Worm (Caenorhabditis elegans) whole organism, young adult: Measurements from ENCODE around the gene nape-2.

Source experiments
- B0261.1 ChIP-seq: sonication (generic microtip); optimal IDR thresholded peaks from 2 replicates; lab custom pipeline; 2016; ENCODE audit warnings: mild to moderate bottlenecking, missing genetic modification characterization, moderate library complexity, missing compliant biosample characterization
- C06A6.2 ChIP-seq: fragments of 200-800 bp; sonication (Bioruptor generic); conservative IDR thresholded peaks from 2 replicates; pipeline ENCODE4 v1.3.6; 2022; ENCODE audit warnings: missing genetic modification characterization, missing compliant biosample characterization
- F37B4.10 ChIP-seq: fragments of 200-800 bp; sonication (Bioruptor generic); IDR thresholded peaks from 2 replicates; pipeline ENCODE4 v1.3.6; 2022; ENCODE audit warnings: missing genetic modification characterization, missing compliant biosample characterization
- F49E8.2 ChIP-seq: sonication (generic microtip); optimal IDR thresholded peaks from 3 replicates; lab custom pipeline; 2017; ENCODE audit warnings: missing genetic modification characterization, mild to moderate bottlenecking, missing compliant biosample characterization, antibody characterized with exemption, moderate library complexity; ENCODE audit not compliant: insufficient read depth
- K11D2.4 ChIP-seq: fragments of 200-800 bp; sonication (Bioruptor generic); IDR thresholded peaks from 2 replicates; pipeline ENCODE4 v1.3.6; 2022; ENCODE audit warnings: missing genetic modification reagents, missing genetic modification characterization, missing compliant biosample characterization
- T07F8.4 ChIP-seq: sonication (generic microtip); optimal IDR thresholded peaks from 2 replicates; lab custom pipeline; 2016; ENCODE audit warnings: mild to moderate bottlenecking, missing genetic modification characterization, moderate library complexity, missing compliant biosample characterization
- Y95B8A.8 ChIP-seq: fragments of 200-800 bp; sonication (Bioruptor generic); IDR thresholded peaks from 2 replicates; pipeline ENCODE4 v1.3.6; 2022; ENCODE audit warnings: missing genetic modification reagents, missing genetic modification characterization, missing compliant biosample characterization
- ZK185.1 ChIP-seq: sonication (generic microtip); optimal IDR thresholded peaks from 2 replicates; lab custom pipeline; 2016; ENCODE audit warnings: mild to moderate bottlenecking, missing genetic modification characterization, missing compliant biosample characterization; ENCODE audit not compliant: poor library complexity, severe bottlenecking
- aptf-2 ChIP-seq: fragments of 200-800 bp; sonication (Bioruptor generic); conservative IDR thresholded peaks from 2 replicates; pipeline ENCODE4 v1.3.6; 2022; ENCODE audit warnings: missing genetic modification reagents, missing genetic modification characterization, missing compliant biosample characterization
- aptf-3 ChIP-seq: fragments of 200-800 bp; sonication (Bioruptor generic); IDR thresholded peaks from 2 replicates; pipeline ENCODE4 v1.3.6; 2022; ENCODE audit warnings: missing genetic modification characterization, missing compliant biosample characterization
- cebp-1 ChIP-seq, 2 experiments: fragments of 200-800 bp in 1 of 2; sonication (Bioruptor generic) in 1 of 2; sonication (generic microtip) in 1 of 2; IDR thresholded peaks in 1 of 2; optimal IDR thresholded peaks in 1 of 2; 2 replicates each; pipeline versions ENCODE4 v1.3.6 to Lab custom; 2017 to 2022; ENCODE audit warnings: missing compliant biosample characterization in 2 of 2, missing genetic modification characterization in 2 of 2, mild to moderate bottlenecking in 1 of 2, missing genetic modification reagents in 1 of 2, moderate library complexity in 1 of 2
- ceh-91 ChIP-seq: fragments of 200-800 bp; sonication (Bioruptor generic); IDR thresholded peaks from 2 replicates; pipeline ENCODE4 v1.3.6; 2022; ENCODE audit warnings: missing genetic modification reagents, missing genetic modification characterization, missing compliant biosample characterization
- dpl-1 ChIP-seq: fragments of 150-350 bp; optimal IDR thresholded peaks from 2 replicates; lab custom pipeline; 2014; ENCODE audit warnings: missing biosample characterization, missing genetic modification reagents, missing genetic modification characterization
- egrh-3 ChIP-seq: fragments of 200-800 bp; sonication (Bioruptor generic); IDR thresholded peaks from 2 replicates; pipeline ENCODE4 v1.3.6; 2022; ENCODE audit warnings: missing genetic modification reagents, missing genetic modification characterization, missing compliant biosample characterization
- hmg-1.2 ChIP-seq: fragments of 200-800 bp; sonication (Bioruptor generic); IDR thresholded peaks from 2 replicates; pipeline ENCODE4 v1.3.6; 2022; ENCODE audit warnings: missing genetic modification reagents, missing genetic modification characterization, missing compliant biosample characterization
- hmg-20 ChIP-seq: fragments of 200-800 bp; sonication (Bioruptor generic); IDR thresholded peaks from 2 replicates; pipeline ENCODE4 v1.3.6; 2022; ENCODE audit warnings: missing genetic modification reagents, missing genetic modification characterization, missing compliant biosample characterization
- let-526 ChIP-seq: fragments of 200-800 bp; sonication (Bioruptor generic); IDR thresholded peaks from 2 replicates; pipeline ENCODE4 v1.3.6; 2022; ENCODE audit warnings: missing genetic modification reagents, missing genetic modification characterization, missing compliant biosample characterization
- let-607 ChIP-seq, 2 experiments: fragments of 200-800 bp in 1 of 2; sonication (Bioruptor generic) in 1 of 2; sonication (generic microtip) in 1 of 2; optimal IDR thresholded peaks; 2 replicates each; lab custom pipeline; 2016 to 2018; ENCODE audit warnings: mild to moderate bottlenecking in 2 of 2, missing compliant biosample characterization in 2 of 2, missing genetic modification characterization in 2 of 2, moderate library complexity in 2 of 2, missing genotype in 1 of 2
- lin-35 ChIP-seq, 3 experiments: fragments of 150-350 bp in 2 of 3; sonication (generic microtip) in 1 of 3; optimal IDR thresholded peaks; 2 replicates each; lab custom pipeline; 2014 to 2018; ENCODE audit warnings: missing biosample characterization in 3 of 3, missing genetic modification characterization in 3 of 3, missing genetic modification reagents in 3 of 3
- lin-54 ChIP-seq: fragments of 200-800 bp; sonication (Bioruptor generic); optimal IDR thresholded peaks from 2 replicates; lab custom pipeline; 2018; ENCODE audit warnings: mild to moderate bottlenecking, missing genetic modification characterization, missing compliant biosample characterization
- madf-6 ChIP-seq: fragments of 200-800 bp; sonication (Bioruptor generic); IDR thresholded peaks from 2 replicates; pipeline ENCODE4 v1.3.6; 2022; ENCODE audit warnings: missing genetic modification reagents, missing genetic modification characterization, missing compliant biosample characterization
- mes-4 ChIP-seq: sonication (generic microtip); optimal IDR thresholded peaks from 2 replicates; lab custom pipeline; 2016; ENCODE audit warnings: missing genotype, missing genetic modification characterization, missing compliant biosample characterization
- mxl-1 ChIP-seq: sonication (generic microtip); optimal IDR thresholded peaks from 2 replicates; lab custom pipeline; 2016; ENCODE audit warnings: missing genetic modification characterization, missing compliant biosample characterization
- nhr-120 ChIP-seq: fragments of 200-800 bp; sonication (Bioruptor generic); IDR thresholded peaks from 2 replicates; pipeline ENCODE4 v1.3.6; 2022; ENCODE audit warnings: missing genetic modification characterization, missing compliant biosample characterization
- nhr-90 ChIP-seq: sonication (generic microtip); optimal IDR thresholded peaks from 2 replicates; lab custom pipeline; 2016; ENCODE audit warnings: missing genotype, mild to moderate bottlenecking, missing genetic modification characterization, missing compliant biosample characterization
- pbrm-1 ChIP-seq: fragments of 200-800 bp; sonication (Bioruptor generic); IDR thresholded peaks from 2 replicates; pipeline ENCODE4 v1.3.6; 2022; ENCODE audit warnings: missing genetic modification reagents, missing genetic modification characterization, missing compliant biosample characterization
- pha-4 ChIP-seq: fragments of 150-350 bp; sonication (generic microtip); optimal IDR thresholded peaks from 2 replicates; lab custom pipeline; 2014; ENCODE audit warnings: missing biosample characterization, missing genetic modification reagents, missing genetic modification characterization
- rec-8 ChIP-seq, 2 experiments: sonication (generic microtip); optimal IDR thresholded peaks; 2 replicates each; lab custom pipeline; 2016; ENCODE audit warnings: mild to moderate bottlenecking in 2 of 2, missing genetic modification characterization in 2 of 2, missing genetic modification reagents in 2 of 2, missing genotype in 2 of 2, missing biosample characterization in 1 of 2, missing compliant biosample characterization in 1 of 2, moderate library complexity in 1 of 2
- tbp1 ChIP-seq: fragments of 200-800 bp; sonication (Bioruptor generic); optimal IDR thresholded peaks from 2 replicates; lab custom pipeline; 2018; ENCODE audit warnings: mild to moderate bottlenecking, missing genetic modification characterization, missing compliant biosample characterization
- tbx-9 ChIP-seq: sonication (generic microtip); optimal IDR thresholded peaks from 2 replicates; lab custom pipeline; 2016; ENCODE audit warnings: borderline replicate concordance, missing genetic modification characterization, inconsistent platforms, missing compliant biosample characterization
- unc-130 ChIP-seq: sonication (generic microtip); optimal IDR thresholded peaks from 2 replicates; lab custom pipeline; 2016; ENCODE audit warnings: missing genetic modification reagents, missing genetic modification characterization, missing compliant biosample characterization
- unc-62 ChIP-seq: fragments of 150-350 bp; optimal IDR thresholded peaks from 2 replicates; lab custom pipeline; 2014; ENCODE audit warnings: missing biosample characterization, missing genetic modification reagents, missing genetic modification characterization
- zfh-2 ChIP-seq: fragments of 200-800 bp; sonication (Bioruptor generic); conservative IDR thresholded peaks from 2 replicates; pipeline ENCODE4 v1.3.6; 2022; ENCODE audit warnings: missing genetic modification reagents, missing genetic modification characterization, missing compliant biosample characterization
- ztf-18 ChIP-seq: sonication (generic microtip); optimal IDR thresholded peaks from 2 replicates; lab custom pipeline; 2016; ENCODE audit warnings: missing genotype, mild to moderate bottlenecking, missing genetic modification characterization, missing compliant biosample characterization
- ztf-3 ChIP-seq: fragments of 200-800 bp; sonication (Bioruptor generic); optimal IDR thresholded peaks from 2 replicates; lab custom pipeline; 2018; ENCODE audit warnings: mild to moderate bottlenecking, missing genetic modification characterization, missing compliant biosample characterization

The nape-2 gene

DNA sequence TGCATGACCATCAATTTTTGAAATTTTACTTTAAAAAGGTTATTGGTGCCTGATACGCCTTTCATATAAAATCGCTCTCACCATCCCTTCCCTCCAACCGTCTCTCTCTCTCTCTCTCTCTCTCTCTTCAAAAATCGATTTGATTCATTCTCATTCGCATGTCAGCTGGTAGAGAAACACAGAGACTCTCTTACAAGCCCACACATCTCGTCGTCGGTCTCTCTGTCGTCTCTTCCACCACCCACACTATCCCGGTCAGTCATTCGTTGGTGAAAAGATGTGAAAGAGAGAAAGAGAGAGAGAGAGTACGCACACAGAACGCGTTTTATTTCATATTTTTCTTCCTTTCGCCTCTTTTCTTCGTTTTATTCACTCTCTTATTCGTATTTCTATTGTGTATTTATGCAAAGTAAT is 3.7 kb upstream of the nape-2 start (continued):
- TF ChIP-seq pbrm-1 (GFP tag; lab: Robert Waterston, UW): no peak; the same call in 1 of the 2 replicates
- TF ChIP-seq C06A6.2 (GFP tag; lab: Robert Waterston, UW): no peak
- TF ChIP-seq egrh-3 (GFP tag; lab: Robert Waterston, UW): peak; percentile 28; the same call in 1 of the 2 replicates
- peak; percentile 9 for TF ChIP-seq pha-4
- TF ChIP-seq lin-54 (GFP tag; lab: Kevin White, UChicago): peak; percentile 28
- TF ChIP-seq hmg-20 (GFP tag; lab: Robert Waterston, UW): 0 out of 2 replicates have a peak, but pooled peaks have one; percentile 24
- TF ChIP-seq cebp-1 (GFP tag; IDR thresholded peaks at IDR 0.05; lab: Robert Waterston, UW): no peak
- TF ChIP-seq cebp-1 (tag; optimal IDR thresholded peaks at IDR 0.05; lab: Kevin White, UChicago): peak; percentile 79
- no peak for TF ChIP-seq nhr-90 (tag; lab: Kevin White, UChicago)
- TF ChIP-seq hmg-1.2 (GFP tag; lab: Robert Waterston, UW): peak; percentile 87
- no peak for TF ChIP-seq ztf-3 (GFP tag; lab: Kevin White, UChicago)
- no peak for TF ChIP-seq unc-130 (GFP tag; lab: Kevin White, UChicago)
- no peak for TF ChIP-seq F37B4.10 (GFP tag; lab: Robert Waterston, UW)
- no peak for TF ChIP-seq ceh-91 (GFP tag; lab: Robert Waterston, UW)
- no peak for TF ChIP-seq mes-4 (tag; lab: Kevin White, UChicago)
- no peak for TF ChIP-seq F49E8.2 (tag; lab: Kevin White, UChicago)
- TF ChIP-seq ZK185.1 (tag; lab: Kevin White, UChicago): no peak
- no peak for TF ChIP-seq tbx-9 (tag; lab: Kevin White, UChicago)
- TF ChIP-seq let-607 (tag; optimal IDR thresholded peaks at IDR 0.05; lab: Kevin White, UChicago): no peak
- peak; percentile 71 for TF ChIP-seq zfh-2
- no peak for TF ChIP-seq aptf-2 (GFP tag; lab: Robert Waterston, UW)
- TF ChIP-seq aptf-3 (GFP tag; lab: Robert Waterston, UW): no peak
- no peak for TF ChIP-seq dpl-1 (GFP tag; lab: Kevin White, UChicago)
- peak in 1 of 3 experiments; percentile 49 for TF ChIP-seq lin-35 (GFP tag; optimal IDR thresholded peaks at IDR 0.05; lab: Kevin White, UChicago)

ce11 chrIV:3741874-3742273 is 3.1 kb upstream of the nape-2 start:
- TF ChIP-seq unc-62 (GFP tag; lab: Kevin White, UChicago) (no peak), B0261.1 (tag; lab: Kevin White, UChicago) (no peak), let-607 (tag; optimal IDR thresholded peaks at IDR 0.05; lab: Kevin White, UChicago) (no peak), let-526 (GFP tag; lab: Robert Waterston, UW) (no peak), K11D2.4 (no peak), ztf-3 (GFP tag; lab: Kevin White, UChicago) (no peak), tbp1 (no peak), nhr-120 (GFP tag; lab: Robert Waterston, UW) (no peak), ztf-18 (tag; lab: Kevin White, UChicago) (no peak), rec-8 (tag; optimal IDR thresholded peaks at IDR 0.05; lab: Kevin White, UChicago) (no peak), T07F8.4 (tag; lab: Kevin White, UChicago) (no peak), mxl-1 (tag; lab: Kevin White, UChicago) (no peak), Y95B8A.8 (no peak), madf-6 (GFP tag; lab: Robert Waterston, UW) (no peak)
